Worm (Caenorhabditis elegans): ENCODE measurements around the gene col-160.
A peak's percentile ranks its signal among the peaks of the same experiment; 100 is the strongest.

The col-160 gene

DNA sequence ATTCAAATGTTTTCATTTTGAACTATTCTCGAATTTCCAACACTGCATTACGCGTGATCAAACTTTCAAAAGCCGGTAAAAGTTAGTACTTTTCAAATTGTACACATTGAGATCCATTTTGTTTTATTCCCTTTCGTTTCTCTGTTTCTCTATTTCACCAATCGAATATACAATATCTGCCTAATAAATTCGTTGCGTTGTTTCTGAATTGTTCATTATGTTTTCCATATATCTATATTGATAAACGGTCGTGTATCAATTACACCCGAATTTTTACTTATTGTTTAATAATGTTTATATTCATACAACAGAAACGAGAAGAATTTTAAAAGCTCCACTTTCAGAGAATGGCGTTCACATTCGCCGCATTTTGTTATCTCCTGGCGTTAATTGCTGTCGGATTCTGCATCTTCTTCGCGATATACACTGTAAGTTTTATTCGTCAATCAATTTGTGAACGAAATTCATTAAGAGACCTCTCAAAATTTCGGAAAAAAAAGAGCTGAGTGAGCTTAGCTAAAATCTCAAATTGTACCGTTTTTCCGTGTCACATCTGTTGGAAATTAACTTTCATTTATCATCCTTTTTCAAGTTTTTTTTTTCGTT, 21.9 kb downstream of the col-160 start, which contains the start of gene cni-1:
Gene cni-1, plus strand, starts transcription at position 345 of the 606 bp plus-strand sequence.
- TF ChIP-seq ceh-39 (tag; optimal IDR thresholded peaks at IDR 0.05) (no peak), nhr-2 (tag; optimal IDR thresholded peaks at IDR 0.05) (no peak), nhr-237 (tag; optimal IDR thresholded peaks at IDR 0.05) (no peak), unc-62 (GFP tag; optimal IDR thresholded peaks at IDR 0.05) (no peak), flh-1 (GFP tag; optimal IDR thresholded peaks at IDR 0.05) (no peak), mls-2 (tag; optimal IDR thresholded peaks at IDR 0.05) (no peak), ztf-11 (tag; optimal IDR thresholded peaks at IDR 0.05) (no peak), ceh-43 (GFP tag; optimal IDR thresholded peaks at IDR 0.05) (no peak), ceh-83 (GFP tag; optimal IDR thresholded peaks at IDR 0.05) (no peak), mep-1 (tag; optimal IDR thresholded peaks at IDR 0.05) (no peak), drap-1 (GFP tag; optimal IDR thresholded peaks at IDR 0.05) (no peak), sem-2 (GFP tag; optimal IDR thresholded peaks at IDR 0.05) (no peak), snpc-4 (tag; optimal IDR thresholded peaks at IDR 0.05) (no peak), cnd-1 (tag; optimal IDR thresholded peaks at IDR 0.05) (no peak), pha-4 (tag; optimal IDR thresholded peaks at IDR 0.05) (no peak)

DNA sequence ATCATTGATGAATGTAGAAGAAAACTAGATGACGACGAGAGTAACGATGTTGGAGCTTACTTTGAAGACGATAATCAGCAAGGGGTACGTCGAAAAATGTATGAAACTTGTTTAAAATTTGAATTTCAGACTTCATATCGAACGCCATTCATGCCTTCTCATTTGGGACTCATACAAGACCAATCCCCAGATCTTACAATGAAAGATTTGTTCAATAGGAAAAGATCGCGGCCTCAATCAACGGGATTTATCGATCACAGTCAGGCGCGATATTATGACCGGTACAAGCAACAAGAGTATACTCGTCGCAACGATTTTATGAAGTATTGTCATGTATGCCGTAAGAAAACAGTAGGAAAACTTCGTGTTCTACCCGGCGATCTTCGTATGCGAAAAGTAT, 25.2 kb downstream of the col-160 start:
- TF ChIP-seq drap-1 (GFP tag; optimal IDR thresholded peaks at IDR 0.05) (no peak), zip-8 (tag; optimal IDR thresholded peaks at IDR 0.05) (no peak), ham-2 (GFP tag; optimal IDR thresholded peaks at IDR 0.05) (no peak)

DNA sequence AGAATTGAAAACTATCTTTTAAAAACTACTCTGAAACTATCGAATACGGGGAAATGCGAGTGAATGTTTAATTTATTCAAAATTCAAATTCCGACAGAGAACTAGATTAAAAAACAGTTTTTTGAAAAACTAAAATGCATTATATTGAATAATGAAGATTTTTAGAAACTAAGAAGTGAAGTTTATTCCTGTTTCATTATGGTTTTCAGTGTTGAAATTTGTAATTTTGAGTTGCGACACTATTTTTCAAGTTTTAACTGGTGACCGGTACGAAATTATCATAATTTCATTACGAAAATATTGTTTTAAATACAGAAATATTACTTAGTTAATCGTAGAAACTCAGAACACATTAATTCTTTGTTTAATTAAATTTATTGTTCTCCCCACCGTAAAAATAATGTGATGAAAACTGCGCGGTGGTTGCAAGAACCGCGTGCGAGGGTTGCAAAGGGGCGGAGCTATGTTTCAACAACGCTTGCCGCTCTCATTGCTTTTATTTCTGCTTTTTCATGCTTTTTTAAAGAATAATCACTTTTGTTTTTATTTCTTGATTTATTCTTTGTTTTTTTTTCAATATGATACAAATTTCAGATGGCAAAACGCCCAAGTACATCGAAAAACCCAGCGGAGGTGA, 25.8 kb downstream of the col-160 start, which contains the start of gene him-17:
Gene him-17, plus strand, starts transcription at position 595 of the 637 bp plus-strand sequence.
- TF ChIP-seq mls-2 (tag; optimal IDR thresholded peaks at IDR 0.05) (peak; percentile 85), nhr-12 (tag; optimal IDR thresholded peaks at IDR 0.05) (no peak), lin-13 (tag; optimal IDR thresholded peaks at IDR 0.05) (peak; percentile 47), ceh-39 (tag; optimal IDR thresholded peaks at IDR 0.05) (no peak), pha-4 (tag; optimal IDR thresholded peaks at IDR 0.05) (peak; percentile 57), drap-1 (GFP tag; optimal IDR thresholded peaks at IDR 0.05) (peak; percentile 54), tbx-8 (GFP tag; optimal IDR thresholded peaks at IDR 0.05) (no peak), elt-1 (tag; optimal IDR thresholded peaks at IDR 0.05; ENCODE audit: borderline replicate concordance, insufficient read depth) (peak; percentile 40), nhr-237 (tag; optimal IDR thresholded peaks at IDR 0.05) (peak; percentile 2), ces-1 (GFP tag; optimal IDR thresholded peaks at IDR 0.05) (no peak), nhr-2 (tag; optimal IDR thresholded peaks at IDR 0.05) (no peak), M03D4.4 (tag; optimal IDR thresholded peaks at IDR 0.05) (peak; percentile 67), lsy-2 (tag; optimal IDR thresholded peaks at IDR 0.05) (peak; percentile 2), sem-2 (GFP tag; optimal IDR thresholded peaks at IDR 0.05) (peak; percentile 49), zip-8 (tag; optimal IDR thresholded peaks at IDR 0.05) (no peak), ceh-43 (GFP tag; optimal IDR thresholded peaks at IDR 0.05) (peak; percentile 61), unc-120 (tag; optimal IDR thresholded peaks at IDR 0.05; ENCODE audit: poor library complexity, severe bottlenecking) (peak; percentile 43), mep-1 (tag; optimal IDR thresholded peaks at IDR 0.05) (peak; percentile 72), ceh-83 (GFP tag; optimal IDR thresholded peaks at IDR 0.05) (peak; percentile 19), sptf-1 (tag; optimal IDR thresholded peaks at IDR 0.05) (peak; percentile 72), hlh-1 (tag; optimal IDR thresholded peaks at IDR 0.05) (peak; percentile 47), nhr-76 (tag; optimal IDR thresholded peaks at IDR 0.05) (no peak), lin-32 (GFP tag; optimal IDR thresholded peaks at IDR 0.05) (no peak), snpc-4 (tag; optimal IDR thresholded peaks at IDR 0.05) (no peak), ham-2 (GFP tag; optimal IDR thresholded peaks at IDR 0.05) (peak; percentile 39), elt-3 (tag; optimal IDR thresholded peaks at IDR 0.05) (no peak), unc-62 (GFP tag; optimal IDR thresholded peaks at IDR 0.05) (no peak), bed-3 (GFP tag; optimal IDR thresholded peaks at IDR 0.05) (peak; percentile 42), mab-5 (tag; optimal IDR thresholded peaks at IDR 0.05) (peak; percentile 65), unc-39 (tag; optimal IDR thresholded peaks at IDR 0.05) (no peak), nhr-28 (tag; optimal IDR thresholded peaks at IDR 0.05) (no peak), ztf-11 (tag; optimal IDR thresholded peaks at IDR 0.05) (peak; percentile 27), blmp-1 (tag; optimal IDR thresholded peaks at IDR 0.05) (no peak), cnd-1 (tag; optimal IDR thresholded peaks at IDR 0.05) (peak; percentile 44), flh-1 (GFP tag; optimal IDR thresholded peaks at IDR 0.05) (no peak)
